Fruit fly (Drosophila melanogaster) whole organism, pupa: ENCODE measurements around the gene Mps1.
A peak's percentile ranks its signal among the peaks of the same experiment; 100 is the strongest.

Experiments used
- CG10348 ChIP-seq: fragments of 200-800 bp; sonication (Bioruptor generic); IDR thresholded peaks from 2 replicates; pipeline ENCODE4 v1.3.6; 2022; ENCODE audit warnings: missing biosample characterization, missing genetic modification characterization
- CG12605 ChIP-seq: fragments of 200-800 bp; sonication (Bioruptor generic); IDR thresholded peaks from 2 replicates; pipeline ENCODE4 v1.3.6; 2022; ENCODE audit warnings: missing biosample characterization, missing genetic modification characterization
- CG17806 ChIP-seq: fragments of 200-800 bp; sonication (Bioruptor generic); optimal IDR thresholded peaks from 2 replicates; lab custom pipeline; 2018; ENCODE audit warnings: missing biosample characterization, mild to moderate bottlenecking, missing genetic modification characterization, moderate library complexity
- CG32121 ChIP-seq: fragments of 200-800 bp; sonication (Bioruptor generic); IDR thresholded peaks from 2 replicates; pipeline ENCODE4 v1.3.6; 2022; ENCODE audit warnings: missing biosample characterization, missing genetic modification characterization
- CG4496 ChIP-seq: fragments of 200-800 bp; sonication (Bioruptor generic); IDR thresholded peaks from 3 replicates; pipeline ENCODE4 v1.3.6; 2022; ENCODE audit warnings: missing biosample characterization, missing genetic modification characterization
- CG8159 ChIP-seq: fragments of 200-800 bp; sonication (Bioruptor generic); optimal IDR thresholded peaks from 3 replicates; lab custom pipeline; 2018; ENCODE audit warnings: missing biosample characterization, mild to moderate bottlenecking, missing genetic modification characterization, moderate library complexity
- CG9948 ChIP-seq: fragments of 200-800 bp; sonication (Bioruptor generic); optimal IDR thresholded peaks from 2 replicates; lab custom pipeline; 2018; ENCODE audit warnings: missing biosample characterization, mild to moderate bottlenecking, missing genetic modification characterization, moderate library complexity
- EcR ChIP-seq: fragments of 200-800 bp; sonication (Bioruptor generic); optimal IDR thresholded peaks from 3 replicates; lab custom pipeline; 2019; ENCODE audit warnings: missing biosample characterization, missing genetic modification characterization, mild to moderate bottlenecking, moderate library complexity, missing genetic modification reagents
- Snoo ChIP-seq: fragments of 200-800 bp; sonication (Bioruptor generic); optimal IDR thresholded peaks from 3 replicates; lab custom pipeline; 2017; ENCODE audit warnings: missing biosample characterization, mild to moderate bottlenecking, missing genetic modification characterization, inconsistent platforms
- fd96Ca ChIP-seq: fragments of 200-800 bp; sonication (Bioruptor generic); IDR thresholded peaks from 3 replicates; pipeline ENCODE4 v1.3.6; 2022; ENCODE audit warnings: missing biosample characterization, missing genetic modification characterization
- gl ChIP-seq: fragments of 200-800 bp; sonication (Bioruptor generic); optimal IDR thresholded peaks from 2 replicates; lab custom pipeline; 2018; ENCODE audit warnings: missing biosample characterization, mild to moderate bottlenecking, missing genetic modification characterization
- rn ChIP-seq: fragments of 200-800 bp; sonication (Bioruptor generic); IDR thresholded peaks from 2 replicates; pipeline ENCODE4 v1.3.6; 2022; ENCODE audit warnings: missing biosample characterization, missing genetic modification characterization

DNA sequence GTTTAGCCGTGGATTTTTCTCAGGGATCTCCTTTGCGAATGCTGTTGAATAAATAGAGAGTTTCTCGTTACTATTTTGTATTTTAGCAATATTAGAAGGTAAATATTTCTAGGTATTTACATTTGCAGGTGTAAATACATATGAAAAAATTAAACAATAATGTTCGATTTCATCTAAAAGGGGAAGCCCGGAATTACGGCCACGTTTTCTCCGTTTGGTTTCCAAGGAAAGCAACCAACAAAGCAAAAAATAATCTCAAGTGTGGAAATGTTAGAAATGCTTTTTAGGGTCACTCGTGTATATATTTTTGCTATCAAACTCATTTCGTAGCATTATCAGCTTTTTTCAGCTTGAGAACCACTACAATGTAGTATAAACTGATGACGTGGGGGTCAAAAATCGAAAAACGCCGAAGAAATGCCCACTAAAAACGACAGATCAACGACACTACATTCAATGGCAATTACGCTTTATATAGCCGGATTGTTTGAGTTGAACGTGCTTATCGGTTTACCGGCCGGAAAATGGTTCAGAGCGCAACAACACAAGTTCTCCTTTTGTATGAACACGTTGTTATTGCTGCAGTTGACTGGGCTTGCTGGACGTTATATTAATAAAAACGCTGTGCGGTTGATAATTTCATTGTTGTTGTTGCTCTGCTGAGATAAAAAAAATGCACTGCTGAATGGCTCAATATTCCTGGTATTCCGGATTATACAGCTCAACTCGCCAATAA is 7.2 kb downstream of the Mps1 start:
- TF ChIP-seq Snoo (tag; lab: Kevin White, UChicago), result no peak
- TF ChIP-seq EcR (GFP tag; lab: Kevin White, UChicago), result peak; percentile 88
- no peak for TF ChIP-seq CG32121 (GFP tag; lab: Robert Waterston, UW)
- no peak for TF ChIP-seq gl (tag; lab: Kevin White, UChicago)
- no peak for TF ChIP-seq CG10348 (GFP tag; lab: Robert Waterston, UW)
- no peak for TF ChIP-seq CG4496 (GFP tag; lab: Robert Waterston, UW)
- no peak for TF ChIP-seq fd96Ca (GFP tag; lab: Robert Waterston, UW)
- no peak for TF ChIP-seq CG8159 (tag; lab: Kevin White, UChicago)
- TF ChIP-seq rn (GFP tag; lab: Robert Waterston, UW), result no peak
- no peak for TF ChIP-seq CG12605 (GFP tag; lab: Robert Waterston, UW)
- no peak for TF ChIP-seq CG9948 (tag; lab: Kevin White, UChicago)
- no peak for TF ChIP-seq CG17806
